Fruit fly (Drosophila melanogaster) whole organism, prepupa: ENCODE measurements around the gene CG42597.

Experiments used
- Blimp-1 ChIP-seq: fragments of 200-800 bp; sonication (Bioruptor generic); optimal IDR thresholded peaks from 3 replicates; lab custom pipeline; 2017; ENCODE audit warnings: missing biosample characterization, missing genetic modification characterization, mild to moderate bottlenecking, moderate library complexity, missing genetic modification reagents
- CG10669 ChIP-seq: fragments of 200-800 bp; sonication (Bioruptor generic); optimal IDR thresholded peaks from 3 replicates; lab custom pipeline; 2018; ENCODE audit warnings: missing biosample characterization, mild to moderate bottlenecking, missing genetic modification characterization, moderate library complexity
- CG11294 ChIP-seq: fragments of 200-800 bp; sonication (Bioruptor generic); IDR thresholded peaks from 2 replicates; pipeline ENCODE4 v1.3.6; 2022; ENCODE audit warnings: missing biosample characterization, missing genetic modification characterization
- CG11762 ChIP-seq: fragments of 200-800 bp; sonication (Bioruptor generic); optimal IDR thresholded peaks from 3 replicates; lab custom pipeline; 2016; ENCODE audit warnings: missing biosample characterization, missing genetic modification characterization; ENCODE audit not compliant: insufficient read depth
- CG15336 ChIP-seq: fragments of 200-800 bp; sonication (Bioruptor generic); IDR thresholded peaks from 2 replicates; pipeline ENCODE4 v1.3.6; 2022; ENCODE audit warnings: missing biosample characterization, missing genetic modification characterization
- CG3032 ChIP-seq: fragments of 200-800 bp; optimal IDR thresholded peaks from 2 replicates; lab custom pipeline; 2019; ENCODE audit warnings: missing biosample characterization, mild to moderate bottlenecking, missing genetic modification characterization, moderate library complexity
- CG31627 ChIP-seq: fragments of 200-800 bp; sonication (Bioruptor generic); optimal IDR thresholded peaks from 3 replicates; lab custom pipeline; 2016; ENCODE audit warnings: missing biosample characterization, missing genetic modification characterization
- CG32006 ChIP-seq: fragments of 200-800 bp; sonication (Bioruptor generic); optimal IDR thresholded peaks from 3 replicates; lab custom pipeline; 2017; ENCODE audit warnings: missing biosample characterization, mild to moderate bottlenecking, missing genetic modification characterization
- CG3919 ChIP-seq: fragments of 200-800 bp; sonication (Bioruptor generic); optimal IDR thresholded peaks from 3 replicates; lab custom pipeline; 2016; ENCODE audit warnings: missing biosample characterization, missing genetic modification characterization
- CG6163 ChIP-seq: fragments of 200-800 bp; sonication (Bioruptor generic); IDR thresholded peaks from 3 replicates; pipeline ENCODE4 v1.3.6; 2022; ENCODE audit warnings: missing biosample characterization, missing genetic modification characterization
- CG6792 ChIP-seq: fragments of 200-800 bp; sonication (Bioruptor generic); optimal IDR thresholded peaks from 3 replicates; lab custom pipeline; 2016; ENCODE audit warnings: missing biosample characterization, missing genetic modification characterization
- CG6808 ChIP-seq: fragments of 200-800 bp; sonication (Bioruptor generic); optimal IDR thresholded peaks from 3 replicates; lab custom pipeline; 2017; ENCODE audit warnings: missing biosample characterization, missing genetic modification characterization, mild to moderate bottlenecking, moderate library complexity, missing genetic modification reagents
- CG7368 ChIP-seq: fragments of 200-800 bp; sonication (Bioruptor generic); optimal IDR thresholded peaks from 3 replicates; lab custom pipeline; 2016; ENCODE audit warnings: missing biosample characterization, missing genetic modification characterization
- CG8119 ChIP-seq: fragments of 200-800 bp; sonication (Bioruptor generic); IDR thresholded peaks from 3 replicates; pipeline ENCODE4 v1.3.6; 2022; ENCODE audit warnings: missing biosample characterization, missing genetic modification characterization
- CG8632 ChIP-seq: fragments of 200-800 bp; sonication (Bioruptor generic); optimal IDR thresholded peaks from 3 replicates; lab custom pipeline; 2016; ENCODE audit warnings: missing biosample characterization, missing genetic modification characterization
- Eip75B ChIP-seq: fragments of 200-800 bp; sonication (Bioruptor generic); optimal IDR thresholded peaks from 3 replicates; lab custom pipeline; 2016; ENCODE audit warnings: missing biosample characterization, missing genetic modification characterization
- Eip78C ChIP-seq: fragments of 200-800 bp; sonication (Bioruptor generic); peaks from one replicate; lab custom pipeline; 2016; ENCODE audit warnings: missing biosample characterization, missing genetic modification characterization
- Eip93F ChIP-seq: fragments of 200-800 bp; sonication (Bioruptor generic); optimal IDR thresholded peaks from 2 replicates; lab custom pipeline; 2016; ENCODE audit warnings: missing biosample characterization, mild to moderate bottlenecking, missing genetic modification characterization
- Ets96B ChIP-seq: fragments of 200-800 bp; optimal IDR thresholded peaks from 2 replicates; lab custom pipeline; 2019; ENCODE audit warnings: missing biosample characterization, mild to moderate bottlenecking, missing genetic modification characterization, moderate library complexity
- Lpt ChIP-seq: fragments of 200-800 bp; sonication (Bioruptor generic); optimal IDR thresholded peaks from 3 replicates; lab custom pipeline; 2016; ENCODE audit warnings: missing biosample characterization, missing genetic modification characterization
- Met ChIP-seq: fragments of 200-800 bp; sonication (Bioruptor generic); optimal IDR thresholded peaks from 3 replicates; lab custom pipeline; 2016; ENCODE audit warnings: missing biosample characterization, missing genetic modification characterization
- OdsH ChIP-seq: fragments of 200-800 bp; sonication (Bioruptor generic); optimal IDR thresholded peaks from 3 replicates; lab custom pipeline; 2016; ENCODE audit warnings: missing biosample characterization, missing genetic modification characterization
- Smox ChIP-seq: fragments of 200-800 bp; sonication (Bioruptor generic); optimal IDR thresholded peaks from 3 replicates; lab custom pipeline; 2016; ENCODE audit warnings: missing biosample characterization, missing genetic modification characterization
- Sox102F ChIP-seq: fragments of 200-800 bp; sonication (Bioruptor generic); optimal IDR thresholded peaks from 2 replicates; lab custom pipeline; 2016; ENCODE audit warnings: missing biosample characterization, mild to moderate bottlenecking, missing genetic modification characterization
- Sox14 ChIP-seq: fragments of 200-800 bp; sonication (Bioruptor generic); optimal IDR thresholded peaks from 3 replicates; lab custom pipeline; 2016; ENCODE audit warnings: missing biosample characterization, missing genetic modification characterization
- Sox15 ChIP-seq: fragments of 200-800 bp; sonication (Bioruptor generic); optimal IDR thresholded peaks from 3 replicates; lab custom pipeline; 2016; ENCODE audit warnings: missing biosample characterization, missing genetic modification characterization
- achi ChIP-seq: fragments of 200-800 bp; sonication (Bioruptor generic); optimal IDR thresholded peaks from 3 replicates; lab custom pipeline; 2016; ENCODE audit warnings: missing biosample characterization, missing genetic modification characterization
- cyc ChIP-seq: fragments of 200-800 bp; sonication (Bioruptor generic); optimal IDR thresholded peaks from 3 replicates; lab custom pipeline; 2016; ENCODE audit warnings: missing biosample characterization, missing genetic modification characterization
- dac ChIP-seq: fragments of 200-800 bp; sonication (Bioruptor generic); optimal IDR thresholded peaks from 2 replicates; lab custom pipeline; 2017; ENCODE audit warnings: missing biosample characterization, mild to moderate bottlenecking, missing genetic modification characterization
- eg ChIP-seq: fragments of 200-800 bp; sonication (Bioruptor generic); IDR thresholded peaks from 3 replicates; pipeline ENCODE4 v1.3.6; 2022; ENCODE audit warnings: missing biosample characterization, missing genetic modification characterization
- esn ChIP-seq: fragments of 200-800 bp; sonication (Bioruptor generic); optimal IDR thresholded peaks from 2 replicates; lab custom pipeline; 2016; ENCODE audit warnings: missing biosample characterization, mild to moderate bottlenecking, missing genetic modification characterization, moderate library complexity
- fkh ChIP-seq: fragments of 200-800 bp; sonication (Bioruptor generic); optimal IDR thresholded peaks from 3 replicates; lab custom pipeline; 2017; ENCODE audit warnings: missing biosample characterization, mild to moderate bottlenecking, missing genetic modification characterization, moderate library complexity
- lz ChIP-seq: fragments of 200-800 bp; sonication (Bioruptor generic); optimal IDR thresholded peaks from 3 replicates; lab custom pipeline; 2016; ENCODE audit warnings: missing biosample characterization, missing genetic modification characterization
- net ChIP-seq: fragments of 200-800 bp; sonication (Bioruptor generic); optimal IDR thresholded peaks from 3 replicates; lab custom pipeline; 2016; ENCODE audit warnings: missing biosample characterization, missing genetic modification characterization
- salr ChIP-seq, 2 experiments: fragments of 200-800 bp; sonication (Bioruptor generic); optimal IDR thresholded peaks; 3 replicates each; lab custom pipeline; 2016 to 2018; ENCODE audit warnings: missing biosample characterization in 2 of 2, missing genetic modification characterization in 2 of 2, mild to moderate bottlenecking in 1 of 2
- ss ChIP-seq, 2 experiments: fragments of 200-800 bp; sonication (Bioruptor generic); optimal IDR thresholded peaks; 2 replicates in 1 of 2; 3 replicates in 1 of 2; lab custom pipeline; 2017 to 2018; ENCODE audit warnings: mild to moderate bottlenecking in 2 of 2, missing biosample characterization in 2 of 2, missing genetic modification characterization in 2 of 2, moderate library complexity in 1 of 2
- svp ChIP-seq: fragments of 200-800 bp; sonication (Bioruptor generic); peaks from one replicate; lab custom pipeline; 2016; ENCODE audit warnings: missing biosample characterization, missing genetic modification characterization
- vri ChIP-seq: fragments of 200-800 bp; sonication (Bioruptor generic); optimal IDR thresholded peaks from 3 replicates; lab custom pipeline; 2016; ENCODE audit warnings: missing biosample characterization, mild to moderate bottlenecking, missing genetic modification characterization

CG42597 gene

dm6 chr2L:22036877-22037276, 28.3 kb downstream of the CG42597 start:
- no peak for TF ChIP-seq Sox102F (GFP tag; lab: Kevin White, UChicago)
- TF ChIP-seq fkh (GFP tag; lab: Kevin White, UChicago), result peak; percentile 64

- TF ChIP-seq fkh (GFP tag; lab: Kevin White, UChicago) (peak; percentile 90), lz (GFP tag; lab: Kevin White, UChicago) (no peak), Eip93F (no peak), svp (GFP tag; lab: Kevin White, UChicago) (peak; percentile 53), Sox14 (peak; percentile 28)
These were observed 40.8 kb downstream of the CG42597 start for dm6 chr2L:22024362-22024761.

- TF ChIP-seq OdsH (GFP tag; lab: Kevin White, UChicago) (no peak), ss (GFP tag; optimal IDR thresholded peaks at IDR 0.05; lab: Kevin White, UChicago) (peak in 1 of 2 experiments; percentile 11), CG11294 (GFP tag; lab: Robert Waterston, UW) (no peak), CG6163 (peak; percentile 33; the same call in 2 of the 3 replicates), Ets96B (no peak), svp (GFP tag; lab: Kevin White, UChicago) (peak; percentile 67), Lpt (GFP tag; lab: Kevin White, UChicago) (no peak), Sox102F (GFP tag; lab: Kevin White, UChicago) (peak; percentile 34), CG31627 (GFP tag; lab: Kevin White, UChicago) (no peak), CG6808 (GFP tag; lab: Kevin White, UChicago) (peak; percentile 13), Eip75B (GFP tag; lab: Kevin White, UChicago) (no peak), dac (GFP tag; lab: Kevin White, UChicago) (no peak), Sox15 (GFP tag; lab: Kevin White, UChicago) (no peak), CG7368 (GFP tag; lab: Kevin White, UChicago) (peak; percentile 25), CG11762 (GFP tag; lab: Kevin White, UChicago) (no peak), vri (GFP tag; lab: Kevin White, UChicago) (peak; percentile 20), Met (GFP tag; lab: Kevin White, UChicago) (no peak), esn (GFP tag; lab: Kevin White, UChicago) (peak; percentile 23), Eip93F (no peak), CG8632 (GFP tag; lab: Kevin White, UChicago) (no peak), CG3032 (tag; lab: Kevin White, UChicago) (no peak), CG3919 (GFP tag; lab: Kevin White, UChicago) (no peak), eg (GFP tag; lab: Robert Waterston, UW) (peak; percentile 37; the same call in 1 of the 3 replicates), CG15336 (no peak), net (GFP tag; lab: Kevin White, UChicago) (no peak), CG32006 (GFP tag; lab: Kevin White, UChicago) (no peak), CG10669 (GFP tag; lab: Kevin White, UChicago) (no peak), cyc (no peak), Smox (GFP tag; lab: Kevin White, UChicago) (no peak), Blimp-1 (GFP tag; lab: Kevin White, UChicago) (peak; percentile 21), salr (GFP tag; optimal IDR thresholded peaks at IDR 0.05; lab: Kevin White, UChicago) (peak in 1 of 2 experiments; percentile 32), Eip78C (peak; percentile 79), lz (GFP tag; lab: Kevin White, UChicago) (no peak), Sox14 (no peak), CG8119 (GFP tag; lab: Robert Waterston, UW) (0 out of 3 replicates have a peak, but pooled peaks have one; percentile 15), achi (GFP tag; lab: Kevin White, UChicago) (peak; percentile 38), CG6792 (GFP tag; lab: Kevin White, UChicago) (no peak)
- TF ChIP-seq, all 60 proteins: peak for 14
These were observed 46.3 kb downstream of the CG42597 start, which contains the start of gene tio for dm6 chr2L:22018861-22019270. Gene tio, plus strand, starts transcription at chr2L:22019208.
